Fruit fly (Drosophila melanogaster): Measurements from ENCODE around the gene yip2.

- TF ChIP-seq psq (optimal IDR thresholded peaks at IDR 0.05) = no peak
- TF ChIP-seq pan (optimal IDR thresholded peaks at IDR 0.05) = no peak
- TF ChIP-seq Dll (optimal IDR thresholded peaks at IDR 0.05) = no peak
- no peak for TF ChIP-seq CG8478 (optimal IDR thresholded peaks at IDR 0.05)
- TF ChIP-seq EcR (GFP tag; optimal IDR thresholded peaks at IDR 0.05) = no peak
These were observed 32.2 kb downstream of the yip2 start, which contains the start of gene CG5853 for dm6 chr2L:9947265-9947664.
